Fruit fly (Drosophila melanogaster) whole organism, embryonic: ENCODE measurements around the gene Trf4-2.

Experiments
- B-H2 ChIP-seq: fragments of 200-800 bp; sonication (Bioruptor generic); optimal IDR thresholded peaks from 2 replicates; lab custom pipeline; 2018; ENCODE audit warnings: missing biosample characterization, mild to moderate bottlenecking, missing genetic modification characterization
- Blimp-1 ChIP-seq: fragments of 200-800 bp; sonication (Bioruptor generic); optimal IDR thresholded peaks from 3 replicates; lab custom pipeline; 2018; ENCODE audit warnings: missing biosample characterization, missing genetic modification characterization, mild to moderate bottlenecking, moderate library complexity, missing genetic modification reagents
- Bteb2 ChIP-seq: fragments of 200-800 bp; sonication (Bioruptor generic); optimal IDR thresholded peaks from 2 replicates; lab custom pipeline; 2016; ENCODE audit warnings: missing biosample characterization, missing genetic modification characterization
- CG10979 ChIP-seq: fragments of 200-800 bp; sonication (Bioruptor generic); optimal IDR thresholded peaks from 2 replicates; lab custom pipeline; 2018; ENCODE audit warnings: missing biosample characterization, mild to moderate bottlenecking, missing genetic modification characterization, moderate library complexity
- CG1233 ChIP-seq: fragments of 200-800 bp; sonication (Bioruptor generic); optimal IDR thresholded peaks from 4 replicates; lab custom pipeline; 2018; ENCODE audit warnings: missing biosample characterization, mild to moderate bottlenecking, missing genetic modification characterization
- CG13123 ChIP-seq: fragments of 200-800 bp; sonication (Bioruptor generic); optimal IDR thresholded peaks from 2 replicates; lab custom pipeline; 2016; ENCODE audit warnings: missing biosample characterization, missing genetic modification characterization
- CG15696 ChIP-seq: fragments of 200-800 bp; sonication (Bioruptor generic); optimal IDR thresholded peaks from 2 replicates; lab custom pipeline; 2019; ENCODE audit warnings: missing biosample characterization, mild to moderate bottlenecking, missing genetic modification characterization, moderate library complexity
- CG17359 ChIP-seq: fragments of 200-800 bp; sonication (Bioruptor generic); optimal IDR thresholded peaks from 3 replicates; lab custom pipeline; 2018; ENCODE audit warnings: missing biosample characterization, mild to moderate bottlenecking, missing genetic modification characterization, moderate library complexity
- CG18619 ChIP-seq: fragments of 200-800 bp; sonication (Bioruptor generic); optimal IDR thresholded peaks from 3 replicates; lab custom pipeline; 2017; ENCODE audit warnings: missing biosample characterization, mild to moderate bottlenecking, missing genetic modification characterization
- CG2678 ChIP-seq: fragments of 200-800 bp; sonication (Bioruptor generic); optimal IDR thresholded peaks from 3 replicates; lab custom pipeline; 2019; ENCODE audit warnings: missing biosample characterization, mild to moderate bottlenecking, missing genetic modification characterization, moderate library complexity
- CG2712 ChIP-seq: fragments of 200-800 bp; optimal IDR thresholded peaks from 3 replicates; lab custom pipeline; 2019; ENCODE audit warnings: missing biosample characterization, mild to moderate bottlenecking, missing genetic modification characterization, moderate library complexity
- CG4854 ChIP-seq: fragments of 200-800 bp; sonication (Bioruptor generic); optimal IDR thresholded peaks from 2 replicates; lab custom pipeline; 2016; ENCODE audit warnings: missing biosample characterization, missing genetic modification characterization, inconsistent platforms
- CG6689 ChIP-seq: fragments of 200-800 bp; sonication (Bioruptor generic); IDR thresholded peaks from 2 replicates; pipeline ENCODE4 v1.3.6; 2022; ENCODE audit warnings: missing biosample characterization, missing genetic modification characterization
- CG7963 ChIP-seq: fragments of 200-800 bp; sonication (Bioruptor generic); IDR thresholded peaks from 3 replicates; pipeline ENCODE4 v1.3.6; 2022; ENCODE audit warnings: missing biosample characterization, missing genetic modification characterization; ENCODE audit not compliant: partially characterized antibody
- Drgx ChIP-seq: fragments of 200-800 bp; sonication (Bioruptor generic); IDR thresholded peaks from 2 replicates; pipeline ENCODE4 v1.3.6; 2022; ENCODE audit warnings: missing biosample characterization, missing genetic modification characterization
- Ets65A ChIP-seq: fragments of 200-800 bp; sonication (Bioruptor generic); peaks from one replicate; lab custom pipeline; 2016; ENCODE audit warnings: missing biosample characterization, missing genetic modification characterization
- Med ChIP-seq: fragments of 200-800 bp; sonication (Bioruptor generic); peaks from one replicate; lab custom pipeline; 2016; ENCODE audit warnings: missing biosample characterization, missing genetic modification characterization, mild to moderate bottlenecking, inconsistent platforms, moderate library complexity
- Mrtf ChIP-seq: fragments of 200-800 bp; sonication (Bioruptor generic); IDR thresholded peaks from 3 replicates; pipeline ENCODE4 v1.3.6; 2022; ENCODE audit warnings: missing biosample characterization, missing genetic modification characterization
- Nf-YC ChIP-seq: fragments of 200-800 bp; optimal IDR thresholded peaks from 3 replicates; lab custom pipeline; 2019; ENCODE audit warnings: missing biosample characterization, mild to moderate bottlenecking, missing genetic modification characterization, moderate library complexity
- NfI ChIP-seq: fragments of 200-800 bp; sonication (Bioruptor generic); optimal IDR thresholded peaks from 3 replicates; lab custom pipeline; 2018; ENCODE audit warnings: missing biosample characterization, mild to moderate bottlenecking, missing genetic modification characterization, moderate library complexity
- Oaz ChIP-seq: fragments of 200-800 bp; sonication (Bioruptor generic); IDR thresholded peaks from 2 replicates; pipeline ENCODE4 v1.3.6; 2022; ENCODE audit warnings: missing biosample characterization, missing genetic modification characterization
- Pdp1 ChIP-seq, 2 experiments: fragments of 200-800 bp; sonication (Bioruptor generic); optimal IDR thresholded peaks; 3 replicates each; lab custom pipeline; 2016; ENCODE audit warnings: missing biosample characterization in 2 of 2, missing genetic modification characterization in 2 of 2, mild to moderate bottlenecking in 1 of 2, moderate library complexity in 1 of 2
- Ptx1 ChIP-seq: fragments of 200-800 bp; sonication (Bioruptor generic); IDR thresholded peaks from 2 replicates; pipeline ENCODE4 v1.3.6; 2022; ENCODE audit warnings: missing biosample characterization, missing genetic modification characterization
- Sox102F ChIP-seq: fragments of 200-800 bp; sonication (Bioruptor generic); optimal IDR thresholded peaks from 2 replicates; lab custom pipeline; 2018; ENCODE audit warnings: missing biosample characterization, mild to moderate bottlenecking, missing genetic modification characterization, moderate library complexity
- Ssrp ChIP-seq: fragments of 200-800 bp; sonication (Bioruptor generic); optimal IDR thresholded peaks from 2 replicates; lab custom pipeline; 2018; ENCODE audit warnings: missing biosample characterization, mild to moderate bottlenecking, missing genetic modification characterization, moderate library complexity
- Xbp1 ChIP-seq: fragments of 200-800 bp; sonication (Bioruptor generic); optimal IDR thresholded peaks from 3 replicates; lab custom pipeline; 2016; ENCODE audit warnings: missing biosample characterization, mild to moderate bottlenecking, missing genetic modification characterization
- az2 ChIP-seq: fragments of 200-800 bp; sonication (Bioruptor generic); optimal IDR thresholded peaks from 3 replicates; lab custom pipeline; 2016; ENCODE audit warnings: missing biosample characterization, missing genetic modification characterization
- bsh ChIP-seq, 2 experiments: fragments of 200-800 bp; sonication (Bioruptor generic); optimal IDR thresholded peaks; 2 replicates each; lab custom pipeline; 2017 to 2018; ENCODE audit warnings: mild to moderate bottlenecking in 2 of 2, missing biosample characterization in 2 of 2, missing genetic modification characterization in 2 of 2, moderate library complexity in 1 of 2
- chinmo ChIP-seq: fragments of 200-800 bp; sonication (Bioruptor generic); IDR thresholded peaks from 4 replicates; pipeline ENCODE4 v1.3.6; 2022; ENCODE audit warnings: missing biosample characterization, missing genetic modification characterization; ENCODE audit not compliant: partially characterized antibody
- dmrt99B ChIP-seq: fragments of 200-800 bp; sonication (Bioruptor generic); optimal IDR thresholded peaks from 2 replicates; lab custom pipeline; 2018; ENCODE audit warnings: missing biosample characterization, mild to moderate bottlenecking, missing genetic modification characterization, moderate library complexity
- dysf ChIP-seq: fragments of 200-800 bp; sonication (Bioruptor generic); IDR thresholded peaks from 3 replicates; pipeline ENCODE4 v1.3.6; 2022; ENCODE audit warnings: missing biosample characterization, missing genetic modification characterization
- fd64A ChIP-seq: fragments of 200-800 bp; sonication (Bioruptor generic); optimal IDR thresholded peaks from 3 replicates; lab custom pipeline; 2018; ENCODE audit warnings: missing biosample characterization, mild to moderate bottlenecking, missing genetic modification characterization
- fd96Cb ChIP-seq: fragments of 200-800 bp; sonication (Bioruptor generic); optimal IDR thresholded peaks from 2 replicates; lab custom pipeline; 2018; ENCODE audit warnings: missing biosample characterization, mild to moderate bottlenecking, missing genetic modification characterization, moderate library complexity
- lmd ChIP-seq: fragments of 200-800 bp; sonication (Bioruptor generic); IDR thresholded peaks from 2 replicates; pipeline ENCODE4 v1.3.6; 2022; ENCODE audit warnings: missing biosample characterization, missing genetic modification characterization
- oc ChIP-seq: fragments of 200-800 bp; sonication (Bioruptor generic); optimal IDR thresholded peaks from 2 replicates; lab custom pipeline; 2018; ENCODE audit warnings: missing biosample characterization, mild to moderate bottlenecking, missing genetic modification characterization, moderate library complexity
- phol ChIP-seq: fragments of 200-800 bp; sonication (Bioruptor generic); optimal IDR thresholded peaks from 3 replicates; lab custom pipeline; 2018; ENCODE audit warnings: missing biosample characterization, mild to moderate bottlenecking, missing genetic modification characterization, moderate library complexity
- rib ChIP-seq: fragments of 200-800 bp; sonication (Bioruptor generic); IDR thresholded peaks from 2 replicates; pipeline ENCODE4 v1.3.6; 2022; ENCODE audit warnings: missing biosample characterization, missing genetic modification characterization
- row ChIP-seq: fragments of 200-800 bp; sonication (Bioruptor generic); IDR thresholded peaks from 3 replicates; pipeline ENCODE4 v1.3.6; 2022; ENCODE audit warnings: missing biosample characterization, missing genetic modification characterization
- sens ChIP-seq: fragments of 200-800 bp; sonication (Bioruptor generic); peaks from one replicate; lab custom pipeline; 2016; ENCODE audit warnings: missing biosample characterization, missing genetic modification characterization
- sr ChIP-seq: fragments of 200-800 bp; sonication (Bioruptor generic); IDR thresholded peaks from 3 replicates; pipeline ENCODE4 v1.3.6; 2022; ENCODE audit warnings: missing biosample characterization, missing genetic modification characterization
- tup ChIP-seq: fragments of 200-800 bp; sonication (Bioruptor generic); optimal IDR thresholded peaks from 2 replicates; lab custom pipeline; 2016; ENCODE audit warnings: missing biosample characterization, mild to moderate bottlenecking, missing genetic modification characterization, moderate library complexity
- zfh1 ChIP-seq: fragments of 200-800 bp; sonication (Bioruptor generic); IDR thresholded peaks from 3 replicates; pipeline ENCODE4 v1.3.6; 2022; ENCODE audit warnings: missing biosample characterization, missing genetic modification characterization

Trf4-2 gene

DNA sequence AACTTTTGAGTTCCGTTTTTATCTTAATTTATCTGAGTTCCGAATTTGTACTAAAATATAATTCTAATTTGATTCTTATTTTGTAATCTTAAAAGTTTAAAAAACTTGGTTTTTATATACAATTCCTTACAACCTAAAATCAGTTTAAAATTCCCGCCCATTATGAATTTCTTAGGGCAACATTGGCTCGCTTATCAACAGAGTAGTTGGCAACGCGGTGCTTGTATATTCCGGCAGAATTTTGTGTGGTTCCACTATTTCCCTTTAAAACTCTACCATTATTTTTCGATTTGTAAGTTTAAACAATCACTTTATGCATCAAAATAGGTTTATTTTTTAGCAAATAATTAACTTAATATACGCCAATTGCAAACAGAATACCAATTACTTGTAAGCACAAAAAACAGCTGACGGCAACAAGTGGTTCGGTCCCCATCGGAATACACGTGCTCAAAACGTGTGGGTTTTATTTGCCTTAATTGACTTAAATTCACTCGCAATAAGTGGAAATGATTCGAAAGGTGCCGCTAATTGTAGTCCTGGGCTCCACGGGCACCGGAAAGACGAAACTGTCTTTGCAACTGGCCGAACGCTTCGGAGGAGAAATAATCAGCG, 48.1 kb upstream of the Trf4-2 start, which contains the start of the genes CG11089 and CG31381 (continued):
- TF ChIP-seq tup (GFP tag; lab: Kevin White, UChicago) (no peak), phol (tag; lab: Kevin White, UChicago) (peak; percentile 21), CG4854 (peak; percentile 97), Mrtf (no peak), fd96Cb (tag; lab: Kevin White, UChicago) (no peak), Nf-YC (tag; lab: Kevin White, UChicago) (no peak)

DNA sequence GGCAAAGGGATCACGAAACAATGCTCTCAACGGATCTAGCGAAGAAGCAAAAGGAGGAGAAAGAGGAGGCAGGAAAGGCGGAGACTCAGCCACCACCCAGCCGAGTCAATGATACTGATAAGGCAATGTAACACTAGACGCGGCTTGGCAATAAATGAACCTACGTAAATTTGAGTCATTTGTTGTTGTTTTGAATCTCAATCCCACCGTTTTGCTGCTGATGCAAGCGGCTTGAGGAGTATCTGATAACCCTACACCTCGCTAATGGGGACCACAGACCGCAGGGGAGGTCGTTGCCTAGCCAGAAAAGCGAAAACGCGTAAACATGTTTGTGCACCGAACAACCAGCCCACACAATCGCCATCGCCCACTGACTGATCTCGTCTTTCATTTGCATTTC, 46.4 kb upstream of the Trf4-2 start:
- TF ChIP-seq dysf (GFP tag; lab: Robert Waterston, UW) (no peak), CG18619 (no peak), CG2678 (no peak), sr (GFP tag; lab: Robert Waterston, UW) (peak; percentile 53), Pdp1 (GFP tag; optimal IDR thresholded peaks at IDR 0.05; lab: Kevin White, UChicago) (peak in 1 of 2 experiments; percentile 5), CG1233 (no peak), CG15696 (tag; lab: Kevin White, UChicago) (no peak), Oaz (GFP tag; lab: Robert Waterston, UW) (no peak), Ets65A (no peak), rib (GFP tag; lab: Robert Waterston, UW) (no peak), chinmo (GFP tag; lab: Robert Waterston, UW) (0 out of 4 replicates have a peak, but pooled peaks have one; percentile 37)

DNA sequence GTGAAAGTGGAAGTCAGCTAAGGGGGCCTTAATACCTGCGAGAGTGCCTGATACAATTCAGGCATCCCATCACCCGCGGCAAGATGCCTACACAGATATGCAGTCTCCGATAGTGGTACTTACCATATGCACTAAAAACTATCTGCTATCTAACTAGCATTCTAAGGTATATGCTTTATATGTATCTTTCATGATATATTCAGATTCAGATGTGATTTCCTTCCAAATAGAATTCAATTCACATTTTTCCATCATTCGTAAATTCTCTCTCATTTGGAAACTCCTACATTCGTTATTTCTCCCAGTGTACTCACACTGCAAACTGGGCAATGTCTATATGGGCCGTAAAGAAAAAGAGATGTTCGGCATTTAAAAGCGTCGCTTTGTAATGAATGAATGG, 38.5 kb upstream of the Trf4-2 start:
- TF ChIP-seq row (GFP tag; lab: Robert Waterston, UW) (0 out of 3 replicates have a peak, but pooled peaks have one; percentile 5), Drgx (GFP tag; lab: Robert Waterston, UW) (peak; percentile 47), fd96Cb (tag; lab: Kevin White, UChicago) (peak; percentile 7), oc (tag; lab: Kevin White, UChicago) (no peak), CG6689 (GFP tag; lab: Robert Waterston, UW) (peak; percentile 17; the same call in 1 of the 2 replicates), zfh1 (GFP tag; lab: Robert Waterston, UW) (0 out of 3 replicates have a peak, but pooled peaks have one; percentile 8), dmrt99B (peak; percentile 57), az2 (GFP tag; lab: Kevin White, UChicago) (peak; percentile 16), phol (tag; lab: Kevin White, UChicago) (peak; percentile 27), CG13123 (no peak), Blimp-1 (peak; percentile 31), Bteb2 (GFP tag; lab: Kevin White, UChicago) (no peak), B-H2 (GFP tag; lab: Kevin White, UChicago) (no peak), CG17359 (tag; lab: Kevin White, UChicago) (peak; percentile 50), Ptx1 (GFP tag; lab: Robert Waterston, UW) (0 out of 2 replicates have a peak, but pooled peaks have one; percentile 16), Xbp1 (GFP tag; lab: Kevin White, UChicago) (peak; percentile 1), NfI (no peak), lmd (GFP tag; lab: Robert Waterston, UW) (peak; percentile 19; the same call in 1 of the 2 replicates), Med (peak; percentile 54), sens (GFP tag; lab: Kevin White, UChicago) (peak; percentile 54), CG7963 (GFP tag; lab: Robert Waterston, UW) (no peak), Sox102F (GFP tag; lab: Kevin White, UChicago) (peak; percentile 58), CG10979 (tag; lab: Kevin White, UChicago) (peak; percentile 17), CG2712 (no peak), bsh (GFP tag; optimal IDR thresholded peaks at IDR 0.05; lab: Kevin White, UChicago) (peak in 1 of 2 experiments; percentile 26), fd64A (no peak), Ssrp (tag; lab: Kevin White, UChicago) (peak; percentile 9)
